Worm (Caenorhabditis elegans): ENCODE measurements around the gene mrps-11.

ce11 chrV:12449902-12450301 lies 44.5 kb downstream of the mrps-11 start, which contains the start of gene C54D10.10:
- TF ChIP-seq flt-1 (GFP tag; IDR thresholded peaks at IDR 0.05) (no peak), ceh-36 (tag; optimal IDR thresholded peaks at IDR 0.05) (no peak), tbx-11 (GFP tag; IDR thresholded peaks at IDR 0.05) (no peak), ceh-13 (GFP tag; optimal IDR thresholded peaks at IDR 0.05) (no peak), ama-1 (optimal IDR thresholded peaks at IDR 0.05) (no peak), ets-7 (tag; optimal IDR thresholded peaks at IDR 0.05) (no peak), pes-1 (GFP tag; IDR thresholded peaks at IDR 0.05) (no peak), hmg-4 (GFP tag; optimal IDR thresholded peaks at IDR 0.05) (no peak), tra-4 (tag; optimal IDR thresholded peaks at IDR 0.05) (no peak)
